Fruit fly (Drosophila melanogaster) whole organism, embryonic: ENCODE data around the gene CG32483.

Experiments
- ATbp ChIP-seq: fragments of 200-800 bp; sonication (Bioruptor generic); optimal IDR thresholded peaks from 2 replicates; lab custom pipeline; 2017; ENCODE audit warnings: missing biosample characterization, mild to moderate bottlenecking, missing genetic modification characterization, missing genetic modification reagents
- CG1024 ChIP-seq: fragments of 200-800 bp; sonication (Bioruptor generic); IDR thresholded peaks from 2 replicates; pipeline ENCODE4 v1.3.6; 2022; ENCODE audit warnings: missing biosample characterization, missing genetic modification characterization
- CG11398 ChIP-seq: fragments of 200-800 bp; sonication (Bioruptor generic); optimal IDR thresholded peaks from 2 replicates; lab custom pipeline; 2016; ENCODE audit warnings: missing biosample characterization, missing genetic modification characterization
- CG11560 ChIP-seq: fragments of 200-800 bp; sonication (Bioruptor generic); IDR thresholded peaks from 3 replicates; pipeline ENCODE4 v1.3.6; 2022; ENCODE audit warnings: missing biosample characterization, missing genetic modification characterization
- CG11695 ChIP-seq: fragments of 200-800 bp; sonication (Bioruptor generic); IDR thresholded peaks from 3 replicates; pipeline ENCODE4 v1.3.6; 2022; ENCODE audit warnings: missing biosample characterization, missing genetic modification characterization
- CG12659 ChIP-seq: fragments of 200-800 bp; sonication (Bioruptor generic); optimal IDR thresholded peaks from 3 replicates; lab custom pipeline; 2017; ENCODE audit warnings: mild to moderate bottlenecking, missing biosample characterization, missing genetic modification reagents, missing genetic modification characterization
- CG1647 ChIP-seq: fragments of 200-800 bp; sonication (Bioruptor generic); optimal IDR thresholded peaks from 3 replicates; lab custom pipeline; 2016; ENCODE audit warnings: missing biosample characterization, missing genetic modification characterization
- CG16815 ChIP-seq: fragments of 200-800 bp; sonication (Bioruptor generic); optimal IDR thresholded peaks from 3 replicates; lab custom pipeline; 2017; ENCODE audit warnings: missing biosample characterization, mild to moderate bottlenecking, missing genetic modification characterization
- CG18011 ChIP-seq: fragments of 200-800 bp; sonication (Bioruptor generic); optimal IDR thresholded peaks from 2 replicates; lab custom pipeline; 2017; ENCODE audit warnings: missing biosample characterization, missing genetic modification characterization, mild to moderate bottlenecking, moderate library complexity, missing genotype
- CG18764 ChIP-seq: fragments of 200-800 bp; sonication (Bioruptor generic); optimal IDR thresholded peaks from 3 replicates; lab custom pipeline; 2016; ENCODE audit warnings: missing biosample characterization, missing genetic modification characterization
- CG2199 ChIP-seq: fragments of 200-800 bp; sonication (Bioruptor generic); IDR thresholded peaks from 3 replicates; pipeline ENCODE4 v1.3.6; 2022; ENCODE audit warnings: missing biosample characterization, missing genetic modification characterization
- CG3163 ChIP-seq: fragments of 200-800 bp; sonication (Bioruptor generic); optimal IDR thresholded peaks from 3 replicates; lab custom pipeline; 2016; ENCODE audit warnings: missing biosample characterization, missing genetic modification characterization
- CG32772 ChIP-seq: fragments of 200-800 bp; sonication (Bioruptor generic); IDR thresholded peaks from 2 replicates; pipeline ENCODE4 v1.3.6; 2022; ENCODE audit warnings: missing biosample characterization, missing genetic modification characterization
- CG6683 ChIP-seq: fragments of 200-800 bp; sonication (Bioruptor generic); optimal IDR thresholded peaks from 2 replicates; lab custom pipeline; 2017; ENCODE audit warnings: missing biosample characterization, mild to moderate bottlenecking, missing genetic modification characterization, missing genetic modification reagents
- CG6854 ChIP-seq: fragments of 200-800 bp; sonication (Bioruptor generic); optimal IDR thresholded peaks from 3 replicates; lab custom pipeline; 2017; ENCODE audit warnings: missing biosample characterization, mild to moderate bottlenecking, missing genetic modification characterization
- CG9727 ChIP-seq: fragments of 200-800 bp; sonication (Bioruptor generic); optimal IDR thresholded peaks from 3 replicates; lab custom pipeline; 2017; ENCODE audit warnings: missing biosample characterization, mild to moderate bottlenecking, missing genetic modification characterization
- CHES-1-like ChIP-seq: fragments of 200-800 bp; sonication (Bioruptor generic); optimal IDR thresholded peaks from 2 replicates; lab custom pipeline; 2016; ENCODE audit warnings: missing biosample characterization, missing genetic modification characterization
- Deaf1 ChIP-seq: fragments of 200-800 bp; optimal IDR thresholded peaks from 3 replicates; lab custom pipeline; 2019; ENCODE audit warnings: missing biosample characterization, mild to moderate bottlenecking, missing genetic modification characterization, moderate library complexity
- E2f2 ChIP-seq: fragments of 200-800 bp; sonication (Bioruptor generic); IDR thresholded peaks from 2 replicates; pipeline ENCODE4 v1.3.6; 2022; ENCODE audit warnings: missing biosample characterization, missing genetic modification characterization
- Fer3 ChIP-seq: fragments of 200-800 bp; sonication (Bioruptor generic); optimal IDR thresholded peaks from 2 replicates; lab custom pipeline; 2018; ENCODE audit warnings: missing biosample characterization, mild to moderate bottlenecking, missing genetic modification characterization, moderate library complexity
- Gug ChIP-seq: fragments of 200-800 bp; sonication (Bioruptor generic); IDR thresholded peaks from 4 replicates; pipeline ENCODE4 v1.3.6; 2022; ENCODE audit warnings: missing biosample characterization, missing genetic modification characterization
- Hand ChIP-seq: fragments of 200-800 bp; sonication (Bioruptor generic); optimal IDR thresholded peaks from 2 replicates; lab custom pipeline; 2017; ENCODE audit warnings: mild to moderate bottlenecking, missing biosample characterization, missing genetic modification reagents, missing genetic modification characterization
- Hey ChIP-seq: fragments of 200-800 bp; sonication (Bioruptor generic); optimal IDR thresholded peaks from 3 replicates; lab custom pipeline; 2018; ENCODE audit warnings: missing biosample characterization, mild to moderate bottlenecking, missing genetic modification characterization
- Hr3 ChIP-seq: fragments of 200-800 bp; sonication (Bioruptor generic); optimal IDR thresholded peaks from 3 replicates; lab custom pipeline; 2016; ENCODE audit warnings: missing biosample characterization, missing genetic modification characterization
- MESR4 ChIP-seq: fragments of 200-800 bp; sonication (Bioruptor generic); optimal IDR thresholded peaks from 2 replicates; lab custom pipeline; 2018; ENCODE audit warnings: missing biosample characterization, mild to moderate bottlenecking, missing genetic modification characterization, moderate library complexity
- MTF-1 ChIP-seq: fragments of 200-800 bp; sonication (Bioruptor generic); optimal IDR thresholded peaks from 2 replicates; lab custom pipeline; 2018; ENCODE audit warnings: missing biosample characterization, mild to moderate bottlenecking, missing genetic modification characterization, borderline replicate concordance
- Mes4 ChIP-seq: fragments of 200-800 bp; sonication (Bioruptor generic); optimal IDR thresholded peaks from 2 replicates; lab custom pipeline; 2016; ENCODE audit warnings: missing biosample characterization, missing genetic modification characterization
- NfI ChIP-seq: fragments of 200-800 bp; sonication (Bioruptor generic); optimal IDR thresholded peaks from 3 replicates; lab custom pipeline; 2018; ENCODE audit warnings: missing biosample characterization, mild to moderate bottlenecking, missing genetic modification characterization, moderate library complexity
- Opbp ChIP-seq: fragments of 200-800 bp; sonication (Bioruptor generic); IDR thresholded peaks from 3 replicates; pipeline ENCODE4 v1.3.6; 2022; ENCODE audit warnings: missing biosample characterization, missing genetic modification characterization; ENCODE audit not compliant: partially characterized antibody
- Optix ChIP-seq: fragments of 200-800 bp; sonication (Bioruptor generic); IDR thresholded peaks from 3 replicates; pipeline ENCODE4 v1.3.6; 2022; ENCODE audit warnings: missing biosample characterization, missing genetic modification characterization
- PHDP ChIP-seq: fragments of 200-800 bp; sonication (Bioruptor generic); optimal IDR thresholded peaks from 3 replicates; lab custom pipeline; 2018; ENCODE audit warnings: missing biosample characterization, mild to moderate bottlenecking, missing genetic modification characterization, moderate library complexity
- Rfx ChIP-seq: fragments of 200-800 bp; sonication (Bioruptor generic); IDR thresholded peaks from 2 replicates; pipeline ENCODE4 v1.3.6; 2022; ENCODE audit warnings: missing biosample characterization, missing genetic modification characterization
- Rx ChIP-seq: fragments of 200-800 bp; sonication (Bioruptor generic); IDR thresholded peaks from 2 replicates; pipeline ENCODE4 v1.3.6; 2022; ENCODE audit warnings: missing biosample characterization, missing genetic modification characterization
- ap ChIP-seq: fragments of 200-800 bp; sonication (Bioruptor generic); IDR thresholded peaks from 2 replicates; pipeline ENCODE4 v1.3.6; 2022; ENCODE audit warnings: missing biosample characterization, missing genetic modification characterization
- ara ChIP-seq: fragments of 200-800 bp; sonication (Bioruptor generic); IDR thresholded peaks from 2 replicates; pipeline ENCODE4 v1.3.6; 2022; ENCODE audit warnings: missing biosample characterization, missing genetic modification characterization
- bowl ChIP-seq: fragments of 200-800 bp; sonication (Bioruptor generic); IDR thresholded peaks from 2 replicates; pipeline ENCODE4 v1.3.6; 2022; ENCODE audit warnings: missing biosample characterization, missing genetic modification characterization
- cg ChIP-seq: fragments of 200-800 bp; sonication (Bioruptor generic); optimal IDR thresholded peaks from 3 replicates; lab custom pipeline; 2019; ENCODE audit warnings: missing biosample characterization, mild to moderate bottlenecking, missing genetic modification characterization, moderate library complexity
- crol ChIP-seq: fragments of 200-800 bp; sonication (Bioruptor generic); IDR thresholded peaks from 2 replicates; pipeline ENCODE4 v1.3.6; 2022; ENCODE audit warnings: missing biosample characterization, missing genetic modification characterization
- dan ChIP-seq: fragments of 200-800 bp; sonication (Bioruptor generic); IDR thresholded peaks from 2 replicates; pipeline ENCODE4 v1.3.6; 2022; ENCODE audit warnings: missing biosample characterization, missing genetic modification characterization
- en ChIP-seq: fragments of 200-800 bp; sonication (Bioruptor generic); optimal IDR thresholded peaks from 2 replicates; lab custom pipeline; 2016; ENCODE audit warnings: missing biosample characterization, missing genetic modification characterization
- eve ChIP-seq, 2 experiments: fragments of >200 bp; optimal IDR thresholded peaks; 2 replicates each; lab custom pipeline; 2017; ENCODE audit warnings: missing biosample characterization in 2 of 2, missing genetic modification characterization in 2 of 2
- hb ChIP-seq: fragments of 200-800 bp; sonication (Bioruptor generic); IDR thresholded peaks from 3 replicates; pipeline ENCODE4 v1.3.6; 2022; ENCODE audit warnings: missing biosample characterization, missing genetic modification characterization; ENCODE audit not compliant: partially characterized antibody
- mld ChIP-seq: fragments of 200-800 bp; sonication (Bioruptor generic); IDR thresholded peaks from 3 replicates; pipeline ENCODE4 v1.3.6; 2022; ENCODE audit warnings: missing biosample characterization, missing genetic modification characterization; ENCODE audit not compliant: partially characterized antibody
- prd ChIP-seq, 3 experiments: fragments of >200 bp in 2 of 3; fragments of 200-800 bp in 1 of 3; sonication (Bioruptor generic) in 1 of 3; optimal IDR thresholded peaks in 2 of 3; IDR thresholded peaks in 1 of 3; 2 replicates in 2 of 3; 3 replicates in 1 of 3; pipeline versions ENCODE4 v1.3.6 to Lab custom; 2017 to 2022; ENCODE audit warnings: missing biosample characterization in 1 of 3, missing genetic modification characterization in 1 of 3
- rib ChIP-seq: fragments of 200-800 bp; sonication (Bioruptor generic); IDR thresholded peaks from 2 replicates; pipeline ENCODE4 v1.3.6; 2022; ENCODE audit warnings: missing biosample characterization, missing genetic modification characterization
- seq ChIP-seq: fragments of 200-800 bp; sonication (Bioruptor generic); IDR thresholded peaks from 2 replicates; pipeline ENCODE4 v1.3.6; 2022; ENCODE audit warnings: missing biosample characterization, missing genetic modification characterization
- sob ChIP-seq: fragments of 200-800 bp; sonication (Bioruptor generic); IDR thresholded peaks from 2 replicates; pipeline ENCODE4 v1.3.6; 2022; ENCODE audit warnings: missing biosample characterization, missing genetic modification characterization
- sug ChIP-seq: fragments of 200-800 bp; optimal IDR thresholded peaks from 2 replicates; lab custom pipeline; 2019; ENCODE audit warnings: missing biosample characterization, mild to moderate bottlenecking, missing genetic modification characterization, moderate library complexity
- toy ChIP-seq: fragments of 200-800 bp; sonication (Bioruptor generic); IDR thresholded peaks from 2 replicates; pipeline ENCODE4 v1.3.6; 2022; ENCODE audit warnings: missing biosample characterization, missing genetic modification characterization
- vfl ChIP-seq: fragments of 200-800 bp; sonication (Bioruptor generic); optimal IDR thresholded peaks from 2 replicates; lab custom pipeline; 2016; ENCODE audit warnings: missing biosample characterization, missing genetic modification characterization
- zfh2 ChIP-seq: fragments of 200-800 bp; sonication (Bioruptor generic); optimal IDR thresholded peaks from 2 replicates; lab custom pipeline; 2016; ENCODE audit warnings: missing biosample characterization, missing genetic modification characterization

The CG32483 gene

DNA sequence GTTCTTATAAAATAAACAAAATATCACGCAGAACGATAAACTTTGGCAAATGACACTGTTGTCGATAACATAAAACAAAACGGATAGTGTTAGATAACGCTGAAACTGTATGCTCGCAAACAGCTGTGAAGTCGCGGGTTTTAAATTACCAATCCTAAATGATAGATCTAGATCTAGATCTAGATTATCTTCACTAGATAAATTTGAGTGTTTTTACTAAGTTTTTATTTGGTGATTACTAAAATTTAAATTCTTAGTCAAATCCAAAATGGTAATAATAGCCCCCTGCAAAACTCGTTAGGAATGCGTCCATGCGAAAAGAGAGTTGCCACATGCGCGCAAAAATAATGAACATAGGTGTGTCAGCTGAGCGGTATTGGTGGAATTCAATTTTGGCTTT, 35.9 kb downstream of the CG32483 start, which contains the start of the genes MED30 and Rev1 (continued):
- TF ChIP-seq CG2199 (GFP tag; lab: Robert Waterston, UW) (peak; percentile 93), vfl (GFP tag; lab: Kevin White, UChicago) (peak; percentile 97), Hr3 (GFP tag; lab: Kevin White, UChicago) (peak; percentile 92), Hand (peak; percentile 78), CG16815 (GFP tag; lab: Kevin White, UChicago) (peak; percentile 85), CG6854 (GFP tag; lab: Kevin White, UChicago) (peak; percentile 85), prd (optimal IDR thresholded peaks at IDR 0.05; lab: Kevin White, UChicago) (no peak), prd (GFP tag; IDR thresholded peaks at IDR 0.05; lab: Robert Waterston, UW) (peak; percentile 91), mld (no peak), bowl (GFP tag; lab: Robert Waterston, UW) (peak; percentile 72), sug (peak; percentile 92), CG11560 (tag; lab: Robert Waterston, UW) (peak; percentile 77), ara (GFP tag; lab: Robert Waterston, UW) (peak; percentile 86), CG32772 (GFP tag; lab: Robert Waterston, UW) (peak; percentile 90), CG1024 (GFP tag; lab: Robert Waterston, UW) (peak; percentile 82), toy (peak; percentile 63; the same call in 1 of the 2 replicates), CG18764 (GFP tag; lab: Kevin White, UChicago) (peak; percentile 88), Fer3 (tag; lab: Kevin White, UChicago) (peak; percentile 93), ATbp (GFP tag; lab: Kevin White, UChicago) (peak; percentile 86), CG6683 (GFP tag; lab: Kevin White, UChicago) (peak; percentile 85), E2f2 (GFP tag; lab: Robert Waterston, UW) (peak; percentile 87), Gug (GFP tag; lab: Robert Waterston, UW) (peak; percentile 95), Optix (GFP tag; lab: Robert Waterston, UW) (peak; percentile 75), CG11398 (GFP tag; lab: Kevin White, UChicago) (peak; percentile 93), Deaf1 (peak; percentile 65), sob (peak; percentile 72), zfh2 (GFP tag; lab: Kevin White, UChicago) (peak; percentile 98), CG3163 (peak; percentile 89), hb (GFP tag; lab: Robert Waterston, UW) (no peak), en (GFP tag; lab: Kevin White, UChicago) (peak; percentile 90), eve (GFP tag; optimal IDR thresholded peaks at IDR 0.05; lab: Kevin White, UChicago) (no peak), Opbp (GFP tag; lab: Robert Waterston, UW) (0 out of 3 replicates have a peak, but pooled peaks have one; percentile 8), ap (GFP tag; lab: Robert Waterston, UW) (peak; percentile 78), dan (GFP tag; lab: Robert Waterston, UW) (0 out of 2 replicates have a peak, but pooled peaks have one; percentile 46), Mes4 (GFP tag; lab: Kevin White, UChicago) (peak; percentile 87), Rx (peak; percentile 88), seq (GFP tag; lab: Robert Waterston, UW) (peak; percentile 84), cg (no peak), CG12659 (peak; percentile 97), CG11695 (GFP tag; lab: Robert Waterston, UW) (peak; percentile 69; the same call in 2 of the 3 replicates), CHES-1-like (GFP tag; lab: Kevin White, UChicago) (peak; percentile 98), NfI (GFP tag; lab: Kevin White, UChicago) (peak; percentile 94), CG18011 (peak; percentile 89), MESR4 (GFP tag; lab: Kevin White, UChicago) (peak; percentile 73), CG9727 (GFP tag; lab: Kevin White, UChicago) (peak; percentile 86), CG1647 (GFP tag; lab: Kevin White, UChicago) (peak; percentile 95), Rfx (GFP tag; lab: Robert Waterston, UW) (peak; percentile 96), MTF-1 (peak; percentile 81), rib (GFP tag; lab: Robert Waterston, UW) (peak; percentile 86), Hey (peak; percentile 61), PHDP (tag; lab: Kevin White, UChicago) (peak; percentile 95), crol (GFP tag; lab: Robert Waterston, UW) (no peak)
